Worm (Caenorhabditis elegans): ENCODE data around the gene algn-2.
A peak's percentile ranks its signal among the peaks of the same experiment; 100 is the strongest.

algn-2 gene

DNA sequence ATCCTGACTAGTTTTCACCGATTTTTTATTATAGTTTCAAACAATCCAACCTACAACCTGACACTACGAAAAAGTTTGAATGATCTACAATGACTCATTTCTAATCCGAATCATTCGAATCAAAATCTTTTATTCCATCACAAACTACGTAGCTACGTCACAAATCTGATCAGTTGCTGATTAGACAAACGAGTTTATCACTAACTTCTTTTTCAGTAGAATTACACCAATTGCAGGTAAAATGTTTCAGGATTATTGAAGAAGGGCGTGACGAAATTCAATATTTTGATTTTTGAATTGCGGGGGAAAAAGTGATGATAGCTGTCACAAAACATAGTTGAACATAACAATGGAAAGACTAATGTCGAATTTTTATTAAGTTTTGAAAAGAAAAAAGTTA, 33.5 kb upstream of the algn-2 start:
- peak; percentile 40 for TF ChIP-seq nhr-47 (tag; optimal IDR thresholded peaks at IDR 0.05)
- TF ChIP-seq nhr-71 (tag; optimal IDR thresholded peaks at IDR 0.05), result peak; percentile 32
- TF ChIP-seq ztf-4 (tag; optimal IDR thresholded peaks at IDR 0.05), result no peak
- no peak for TF ChIP-seq mab-9 (GFP tag; IDR thresholded peaks at IDR 0.05)
- peak; percentile 95 for TF ChIP-seq dsc-1 (tag; optimal IDR thresholded peaks at IDR 0.05)
- TF ChIP-seq efl-1 (optimal IDR thresholded peaks at IDR 0.05), result no peak
- peak in 1 of 2 experiments; percentile 67 for TF ChIP-seq efl-1 (GFP tag; optimal IDR thresholded peaks at IDR 0.05 in 1 of 2)
- TF ChIP-seq zip-4 (GFP tag; optimal IDR thresholded peaks at IDR 0.05), result no peak
- peak; percentile 43 for TF ChIP-seq fkh-8 (tag; optimal IDR thresholded peaks at IDR 0.05)

DNA sequence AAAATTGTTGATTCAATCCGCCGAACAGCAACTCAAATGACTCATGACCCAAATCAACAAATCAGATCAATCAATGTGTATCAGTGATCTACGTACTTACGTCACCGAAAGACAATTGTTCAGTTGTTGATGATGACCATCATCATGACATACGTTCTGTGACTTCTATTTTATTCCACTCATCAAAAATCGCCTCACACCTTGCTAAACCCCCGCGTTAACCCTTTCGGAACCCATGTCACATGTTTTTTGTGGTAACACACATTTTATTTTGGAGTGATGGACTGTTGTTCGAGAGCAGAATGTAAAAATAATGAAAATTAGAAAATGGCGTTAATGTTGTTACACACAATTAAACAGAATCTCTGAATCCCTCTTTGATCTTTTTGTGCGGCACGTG, 32.7 kb upstream of the algn-2 start:
- TF ChIP-seq lin-14 (GFP tag; optimal IDR thresholded peaks at IDR 0.05) (peak; percentile 4), rnt-1 (tag; optimal IDR thresholded peaks at IDR 0.05) (peak; percentile 5), ceh-88 (GFP tag; IDR thresholded peaks at IDR 0.05) (no peak), unc-98 (GFP tag; IDR thresholded peaks at IDR 0.05) (no peak), nhr-71 (tag; optimal IDR thresholded peaks at IDR 0.05) (peak; percentile 5), lin-35 (GFP tag; optimal IDR thresholded peaks at IDR 0.05) (peak in 1 of 2 experiments; percentile 13), nhr-19 (GFP tag; conservative IDR thresholded peaks at IDR 0.05) (no peak), nhr-76 (tag; optimal IDR thresholded peaks at IDR 0.05) (no peak)

DNA sequence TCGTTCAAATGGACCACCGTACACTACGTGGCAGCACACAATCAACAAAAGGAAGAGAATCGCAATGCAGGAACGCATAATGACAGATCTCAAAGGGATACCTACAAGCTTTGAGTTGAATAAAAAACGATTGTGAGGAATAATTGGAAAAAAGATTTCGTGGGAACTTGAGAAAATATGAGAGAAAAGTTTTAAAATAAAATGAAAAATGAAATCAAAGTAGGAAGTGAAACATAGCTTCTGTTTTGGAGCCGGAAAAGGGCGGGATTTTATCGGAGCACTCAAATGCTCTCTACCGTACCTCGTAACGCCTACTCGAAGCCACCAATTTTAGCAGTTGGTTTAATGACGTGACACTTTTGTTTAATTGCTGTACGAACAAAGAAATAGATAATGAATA, 30.3 kb upstream of the algn-2 start, which contains the start of gene F09E5.14:
Gene F09E5.14 (minus strand): TSS at position 101 of the 400 bp plus-strand sequence.
- TF ChIP-seq ceh-88 (GFP tag; IDR thresholded peaks at IDR 0.05) (no peak), unc-130 (tag; optimal IDR thresholded peaks at IDR 0.05) (no peak), egl-13 (tag; optimal IDR thresholded peaks at IDR 0.05) (no peak), nhr-84 (tag; optimal IDR thresholded peaks at IDR 0.05) (no peak), zag-1 (tag; optimal IDR thresholded peaks at IDR 0.05) (no peak), lin-39 (tag; optimal IDR thresholded peaks at IDR 0.05) (no peak), elt-2 (tag; optimal IDR thresholded peaks at IDR 0.05) (no peak), nhr-71 (tag; optimal IDR thresholded peaks at IDR 0.05) (no peak), sox-4 (tag; optimal IDR thresholded peaks at IDR 0.05) (no peak), hlh-17 (GFP tag; optimal IDR thresholded peaks at IDR 0.05; ENCODE audit: borderline replicate concordance) (no peak)

DNA sequence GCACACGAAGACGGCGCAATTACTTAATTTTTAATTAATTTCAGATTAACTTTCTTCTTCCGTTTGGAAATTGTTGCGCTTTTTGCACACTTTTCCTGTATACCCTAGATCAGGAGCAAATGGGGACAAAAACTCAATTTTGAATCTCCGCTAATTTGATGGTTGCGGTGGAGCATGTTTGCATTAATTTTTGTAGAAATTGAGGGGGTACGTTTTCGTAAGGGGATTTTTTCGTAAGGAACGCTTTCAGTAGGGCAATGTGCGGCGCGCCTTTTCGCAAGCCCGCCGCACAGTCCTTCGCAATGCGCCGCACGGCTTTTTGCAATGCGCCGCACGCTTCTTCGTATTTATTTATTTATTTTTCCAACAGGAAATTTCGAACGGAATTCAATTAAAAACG, 28.7 kb upstream of the algn-2 start:
- TF ChIP-seq nhr-71 (tag; optimal IDR thresholded peaks at IDR 0.05) (peak; percentile 84), nhr-85 (tag) (peak; percentile 84), nhr-90 (tag; optimal IDR thresholded peaks at IDR 0.05; ENCODE audit: poor library complexity) (peak; percentile 81), vab-15 (tag; optimal IDR thresholded peaks at IDR 0.05) (peak; percentile 76), snpc-4 (tag; optimal IDR thresholded peaks at IDR 0.05) (peak; percentile 57), tbx-2 (tag; optimal IDR thresholded peaks at IDR 0.05) (peak; percentile 73), ceh-82 (tag; optimal IDR thresholded peaks at IDR 0.05) (peak; percentile 1 to 52 (median 50)), ztf-11 (tag; optimal IDR thresholded peaks at IDR 0.05) (peak in 1 of 2 experiments; percentile 36), blmp-1 (tag; optimal IDR thresholded peaks at IDR 0.05) (peak; percentile 59), skn-1 (tag; optimal IDR thresholded peaks at IDR 0.05) (peak; percentile 47), egl-13 (tag; optimal IDR thresholded peaks at IDR 0.05) (peak; percentile 9), unc-86 (tag; optimal IDR thresholded peaks at IDR 0.05) (peak; percentile 47), lsy-2 (tag; optimal IDR thresholded peaks at IDR 0.05) (peak; percentile 64 to 88), mab-9 (GFP tag; IDR thresholded peaks at IDR 0.05) (peak; percentile 89), unc-98 (GFP tag; IDR thresholded peaks at IDR 0.05) (0 out of 2 replicates have a peak, but pooled peaks have one; percentile 26), lin-14 (GFP tag; optimal IDR thresholded peaks at IDR 0.05) (peak; percentile 75), jun-1 (tag; optimal IDR thresholded peaks at IDR 0.05) (peak; percentile 42), nhr-20 (tag; optimal IDR thresholded peaks at IDR 0.05) (peak; percentile 73), C16A3.4 (tag; optimal IDR thresholded peaks at IDR 0.05) (peak; percentile 70), mep-1 (tag; optimal IDR thresholded peaks at IDR 0.05) (peak; percentile 55), elt-2 (tag; optimal IDR thresholded peaks at IDR 0.05) (peak; percentile 12), rnt-1 (tag; optimal IDR thresholded peaks at IDR 0.05) (peak; percentile 86), lin-35 (GFP tag; optimal IDR thresholded peaks at IDR 0.05) (peak; percentile 89 to 98), lin-15B (tag; optimal IDR thresholded peaks at IDR 0.05) (peak; percentile 55), swsn-7 (tag; optimal IDR thresholded peaks at IDR 0.05) (peak; percentile 74), dpl-1 (GFP tag; optimal IDR thresholded peaks at IDR 0.05) (peak; percentile 87 to 91 (median 90)), nhr-11 (tag; optimal IDR thresholded peaks at IDR 0.05) (peak; percentile 52), nhr-47 (tag; optimal IDR thresholded peaks at IDR 0.05) (peak; percentile 77), C04F5.9 (tag; optimal IDR thresholded peaks at IDR 0.05) (peak; percentile 26), nhr-19 (GFP tag; conservative IDR thresholded peaks at IDR 0.05) (peak; percentile 97), fkh-8 (tag; optimal IDR thresholded peaks at IDR 0.05) (peak; percentile 30), isw-1 (GFP tag; IDR thresholded peaks at IDR 0.05) (peak; percentile 93), dsc-1 (tag; optimal IDR thresholded peaks at IDR 0.05) (peak; percentile 51)
